Fruit fly (Drosophila melanogaster) Kc167 (cell line): ENCODE measurements around the gene D12.

ENCODE experiments used
- Myc ChIP-seq: fragments of >200 bp; optimal IDR thresholded peaks from 2 replicates; lab custom pipeline; 2017; ENCODE audit warnings: missing external identifiers
- Sin3A ChIP-seq: fragments of >200 bp; optimal IDR thresholded peaks from 2 replicates; lab custom pipeline; 2018; ENCODE audit warnings: missing external identifiers
- h ChIP-seq: fragments of >200 bp; optimal IDR thresholded peaks from 3 replicates; lab custom pipeline; 2018; ENCODE audit warnings: missing external identifiers
- insv ChIP-seq: fragments of >200 bp; optimal IDR thresholded peaks from 3 replicates; lab custom pipeline; 2018; ENCODE audit warnings: missing external identifiers
- psq ChIP-seq: fragments of >200 bp; optimal IDR thresholded peaks from 2 replicates; lab custom pipeline; 2017; ENCODE audit warnings: missing external identifiers
- ttk ChIP-seq: sonication (Bioruptor generic); optimal IDR thresholded peaks from 2 replicates; lab custom pipeline; 2017; ENCODE audit warnings: missing external identifiers

Gene D12

dm6 chr2L:8425962-8426759 lies 11.0 kb downstream of the D12 start:
- no peak for TF ChIP-seq Sin3A (lab: Kevin White, UChicago)
- TF ChIP-seq Myc = no peak
- TF ChIP-seq insv (lab: Kevin White, UChicago) = no peak

- no peak for TF ChIP-seq psq (lab: Kevin White, UChicago)
- TF ChIP-seq h (lab: Kevin White, UChicago) = no peak
- TF ChIP-seq ttk = no peak
- no peak for TF ChIP-seq Myc
- TF ChIP-seq insv (lab: Kevin White, UChicago) = no peak
- no peak for TF ChIP-seq Sin3A (lab: Kevin White, UChicago)
These were observed 12.0 kb downstream of the D12 start for dm6 chr2L:8425212-8425611.

dm6 chr2L:8424662-8425208 lies 12.4 kb downstream of the D12 start:
- TF ChIP-seq h (lab: Kevin White, UChicago) (no peak), insv (lab: Kevin White, UChicago) (no peak), Sin3A (lab: Kevin White, UChicago) (no peak), ttk (no peak), Myc (no peak), psq (lab: Kevin White, UChicago) (no peak)

dm6 chr2L:8424090-8424470 lies 13.1 kb downstream of the D12 start:
- TF ChIP-seq psq (lab: Kevin White, UChicago) (no peak), Sin3A (lab: Kevin White, UChicago) (no peak), ttk (no peak), Myc (no peak), h (lab: Kevin White, UChicago) (no peak), insv (lab: Kevin White, UChicago) (no peak)

dm6 chr2L:8423460-8424089 lies 13.6 kb downstream of the D12 start:
- TF ChIP-seq Myc (no peak), h (lab: Kevin White, UChicago) (no peak), ttk (no peak), Sin3A (lab: Kevin White, UChicago) (no peak), insv (lab: Kevin White, UChicago) (no peak), psq (lab: Kevin White, UChicago) (no peak)

dm6 chr2L:8423047-8423446 lies 14.1 kb downstream of the D12 start:
- TF ChIP-seq psq (lab: Kevin White, UChicago) (no peak), Sin3A (lab: Kevin White, UChicago) (no peak), ttk (no peak), h (lab: Kevin White, UChicago) (no peak), insv (lab: Kevin White, UChicago) (no peak), Myc (no peak)

- TF ChIP-seq Myc (no peak), h (lab: Kevin White, UChicago) (no peak), ttk (no peak), psq (lab: Kevin White, UChicago) (no peak), insv (lab: Kevin White, UChicago) (no peak), Sin3A (lab: Kevin White, UChicago) (no peak)
These were observed 15.4 kb downstream of the D12 start for dm6 chr2L:8421717-8422116.

- no peak for TF ChIP-seq h (lab: Kevin White, UChicago)
- no peak for TF ChIP-seq ttk
- no peak for TF ChIP-seq Myc
- TF ChIP-seq insv (lab: Kevin White, UChicago) = no peak
- no peak for TF ChIP-seq Sin3A (lab: Kevin White, UChicago)
- no peak for TF ChIP-seq psq (lab: Kevin White, UChicago)
These were observed 16.8 kb downstream of the D12 start for dm6 chr2L:8420259-8420930.

- TF ChIP-seq Sin3A (lab: Kevin White, UChicago) (no peak), ttk (no peak), psq (lab: Kevin White, UChicago) (no peak), Myc (no peak), h (lab: Kevin White, UChicago) (no peak), insv (lab: Kevin White, UChicago) (no peak)
These were observed 17.7 kb downstream of the D12 start for dm6 chr2L:8419382-8419940.

dm6 chr2L:8418113-8418885 lies 18.9 kb downstream of the D12 start:
- no peak for TF ChIP-seq insv (lab: Kevin White, UChicago)
- TF ChIP-seq ttk = no peak
- TF ChIP-seq Myc = no peak
- TF ChIP-seq h (lab: Kevin White, UChicago) = no peak
- TF ChIP-seq psq (lab: Kevin White, UChicago) = no peak
- no peak for TF ChIP-seq Sin3A (lab: Kevin White, UChicago)

- no peak for TF ChIP-seq Myc
- no peak for TF ChIP-seq psq (lab: Kevin White, UChicago)
- TF ChIP-seq ttk = no peak
- TF ChIP-seq Sin3A (lab: Kevin White, UChicago) = no peak
- TF ChIP-seq insv (lab: Kevin White, UChicago) = no peak
- no peak for TF ChIP-seq h (lab: Kevin White, UChicago)
These were observed 19.6 kb downstream of the D12 start for dm6 chr2L:8417562-8417961.
